Fruit fly (Drosophila melanogaster) whole organism, embryonic: ENCODE data around the gene CG9674.

Experiments used
- Asciz ChIP-seq: fragments of 200-800 bp; sonication (Bioruptor generic); optimal IDR thresholded peaks from 2 replicates; lab custom pipeline; 2017; ENCODE audit warnings: missing biosample characterization, mild to moderate bottlenecking, missing genetic modification characterization, missing genetic modification reagents
- Bdp1 ChIP-seq: fragments of 200-800 bp; sonication (Bioruptor generic); optimal IDR thresholded peaks from 3 replicates; lab custom pipeline; 2016; ENCODE audit warnings: missing biosample characterization, missing genetic modification characterization
- CG10462 ChIP-seq: fragments of 200-800 bp; sonication (Bioruptor generic); optimal IDR thresholded peaks from 2 replicates; lab custom pipeline; 2016; ENCODE audit warnings: missing biosample characterization, missing genetic modification characterization
- CG10654 ChIP-seq: fragments of 200-800 bp; sonication (Bioruptor generic); optimal IDR thresholded peaks from 2 replicates; lab custom pipeline; 2016; ENCODE audit warnings: missing biosample characterization, missing genetic modification characterization
- CG11723 ChIP-seq: fragments of 200-800 bp; sonication (Bioruptor generic); optimal IDR thresholded peaks from 2 replicates; lab custom pipeline; 2017; ENCODE audit warnings: missing biosample characterization, mild to moderate bottlenecking, missing genetic modification characterization
- CG12391 ChIP-seq: fragments of 200-800 bp; sonication (Bioruptor generic); optimal IDR thresholded peaks from 3 replicates; lab custom pipeline; 2018; ENCODE audit warnings: missing biosample characterization, mild to moderate bottlenecking, missing genetic modification characterization, moderate library complexity
- CG15601 ChIP-seq: fragments of 200-800 bp; sonication (Bioruptor generic); optimal IDR thresholded peaks from 3 replicates; lab custom pipeline; 2019; ENCODE audit warnings: missing biosample characterization, mild to moderate bottlenecking, missing genetic modification characterization, moderate library complexity
- CG16779 ChIP-seq: fragments of 200-800 bp; sonication (Bioruptor generic); IDR thresholded peaks from 2 replicates; pipeline ENCODE4 v1.3.6; 2022; ENCODE audit warnings: missing biosample characterization, missing genetic modification characterization
- CG16813 ChIP-seq: fragments of 200-800 bp; sonication (Bioruptor generic); IDR thresholded peaks from 3 replicates; pipeline ENCODE4 v1.3.6; 2022; ENCODE audit warnings: missing biosample characterization, missing genetic modification characterization; ENCODE audit not compliant: partially characterized antibody
- CG18599 ChIP-seq: fragments of 200-800 bp; sonication (Bioruptor generic); optimal IDR thresholded peaks from 3 replicates; lab custom pipeline; 2017; ENCODE audit warnings: missing biosample characterization, missing genetic modification characterization, mild to moderate bottlenecking, moderate library complexity, missing genetic modification reagents
- CG2202 ChIP-seq: fragments of 200-800 bp; sonication (Bioruptor generic); optimal IDR thresholded peaks from 2 replicates; lab custom pipeline; 2018; ENCODE audit warnings: missing biosample characterization, mild to moderate bottlenecking, missing genetic modification characterization
- CG31388 ChIP-seq: fragments of 200-800 bp; sonication (Bioruptor generic); optimal IDR thresholded peaks from 2 replicates; lab custom pipeline; 2016; ENCODE audit warnings: missing biosample characterization, missing genetic modification characterization
- CG34376 ChIP-seq: fragments of 200-800 bp; sonication (Bioruptor generic); optimal IDR thresholded peaks from 2 replicates; lab custom pipeline; 2018; ENCODE audit warnings: missing biosample characterization, mild to moderate bottlenecking, missing genetic modification characterization
- CG34422 ChIP-seq: fragments of 200-800 bp; sonication (Bioruptor generic); IDR thresholded peaks from 3 replicates; pipeline ENCODE4 v1.3.6; 2022; ENCODE audit warnings: missing biosample characterization, missing genetic modification characterization
- CG3847 ChIP-seq: fragments of 200-800 bp; sonication (Bioruptor generic); IDR thresholded peaks from 2 replicates; pipeline ENCODE4 v1.3.6; 2022; ENCODE audit warnings: missing biosample characterization, missing genetic modification characterization
- CG42726 ChIP-seq: fragments of 200-800 bp; sonication (Bioruptor generic); IDR thresholded peaks from 2 replicates; pipeline ENCODE4 v1.3.6; 2022; ENCODE audit warnings: missing biosample characterization, missing genetic modification characterization; ENCODE audit not compliant: partially characterized antibody
- CG4404 ChIP-seq: fragments of 200-800 bp; sonication (Bioruptor generic); IDR thresholded peaks from 2 replicates; pipeline ENCODE4 v1.3.6; 2022; ENCODE audit warnings: missing biosample characterization, missing genetic modification characterization
- CG4617 ChIP-seq: fragments of 200-800 bp; sonication (Bioruptor generic); optimal IDR thresholded peaks from 3 replicates; lab custom pipeline; 2016; ENCODE audit warnings: missing biosample characterization, missing genetic modification characterization, borderline replicate concordance
- CG4707 ChIP-seq: fragments of 200-800 bp; sonication (Bioruptor generic); optimal IDR thresholded peaks from 2 replicates; lab custom pipeline; 2018; ENCODE audit warnings: missing biosample characterization, mild to moderate bottlenecking, missing genetic modification characterization, moderate library complexity
- CG6272 ChIP-seq: fragments of 200-800 bp; sonication (Bioruptor generic); IDR thresholded peaks from 2 replicates; pipeline ENCODE4 v1.3.6; 2022; ENCODE audit warnings: missing biosample characterization, missing genetic modification characterization
- CG6813 ChIP-seq: fragments of 200-800 bp; sonication (Bioruptor generic); optimal IDR thresholded peaks from 2 replicates; lab custom pipeline; 2017; ENCODE audit warnings: missing biosample characterization, missing genetic modification characterization, mild to moderate bottlenecking, moderate library complexity, missing genetic modification reagents
- CG6854 ChIP-seq: fragments of 200-800 bp; sonication (Bioruptor generic); optimal IDR thresholded peaks from 3 replicates; lab custom pipeline; 2017; ENCODE audit warnings: missing biosample characterization, mild to moderate bottlenecking, missing genetic modification characterization
- CG8478 ChIP-seq: fragments of >200 bp; optimal IDR thresholded peaks from 2 replicates; lab custom pipeline; 2018
- CG8765 ChIP-seq: fragments of 200-800 bp; sonication (Bioruptor generic); IDR thresholded peaks from 2 replicates; pipeline ENCODE4 v1.3.6; 2022; ENCODE audit warnings: missing biosample characterization, missing genetic modification characterization
- CG9215 ChIP-seq: fragments of 200-800 bp; sonication (Bioruptor generic); IDR thresholded peaks from 2 replicates; pipeline ENCODE4 v1.3.6; 2022; ENCODE audit warnings: missing biosample characterization, missing genetic modification characterization
- CG9932 ChIP-seq: fragments of 200-800 bp; sonication (Bioruptor generic); IDR thresholded peaks from 2 replicates; pipeline ENCODE4 v1.3.6; 2022; ENCODE audit warnings: missing biosample characterization, missing genetic modification characterization
- Dp ChIP-seq: fragments of 200-800 bp; sonication (Bioruptor generic); optimal IDR thresholded peaks from 2 replicates; lab custom pipeline; 2018; ENCODE audit warnings: missing biosample characterization, mild to moderate bottlenecking, missing genetic modification characterization, moderate library complexity
- E2f1 ChIP-seq: fragments of 200-800 bp; sonication (Bioruptor generic); IDR thresholded peaks from 2 replicates; pipeline ENCODE4 v1.3.6; 2022; ENCODE audit warnings: missing biosample characterization, missing genetic modification characterization
- GATAe ChIP-seq: fragments of 200-800 bp; sonication (Bioruptor generic); conservative IDR thresholded peaks from 2 replicates; pipeline ENCODE4 v1.3.6; 2022; ENCODE audit warnings: missing biosample characterization, missing genetic modification characterization
- Hmx ChIP-seq: fragments of 200-800 bp; sonication (Bioruptor generic); optimal IDR thresholded peaks from 2 replicates; lab custom pipeline; 2016; ENCODE audit warnings: missing biosample characterization, missing genetic modification characterization
- Hr3 ChIP-seq: fragments of 200-800 bp; sonication (Bioruptor generic); optimal IDR thresholded peaks from 3 replicates; lab custom pipeline; 2016; ENCODE audit warnings: missing biosample characterization, missing genetic modification characterization
- MBD-R2 ChIP-seq: fragments of 200-800 bp; sonication (Bioruptor generic); IDR thresholded peaks from 2 replicates; pipeline ENCODE4 v1.3.6; 2022; ENCODE audit warnings: missing biosample characterization, missing genetic modification characterization
- Meics ChIP-seq: fragments of 200-800 bp; sonication (Bioruptor generic); optimal IDR thresholded peaks from 2 replicates; lab custom pipeline; 2017; ENCODE audit warnings: missing biosample characterization, mild to moderate bottlenecking, missing genetic modification characterization
- Rfx ChIP-seq: fragments of 200-800 bp; sonication (Bioruptor generic); IDR thresholded peaks from 2 replicates; pipeline ENCODE4 v1.3.6; 2022; ENCODE audit warnings: missing biosample characterization, missing genetic modification characterization
- Sry-β ChIP-seq: fragments of 200-800 bp; sonication (Bioruptor generic); optimal IDR thresholded peaks from 2 replicates; lab custom pipeline; 2018; ENCODE audit warnings: missing biosample characterization, mild to moderate bottlenecking, missing genetic modification characterization, moderate library complexity
- ase ChIP-seq: fragments of 200-800 bp; sonication (Bioruptor generic); IDR thresholded peaks from 3 replicates; pipeline ENCODE4 v1.3.6; 2022; ENCODE audit warnings: missing biosample characterization, missing genetic modification characterization
- ash1 ChIP-seq: fragments of 200-800 bp; sonication (Bioruptor generic); optimal IDR thresholded peaks from 2 replicates; lab custom pipeline; 2018; ENCODE audit warnings: missing biosample characterization, mild to moderate bottlenecking, missing genetic modification characterization
- ato ChIP-seq: fragments of 200-800 bp; sonication (Bioruptor generic); IDR thresholded peaks from 2 replicates; pipeline ENCODE4 v1.3.6; 2022; ENCODE audit warnings: missing biosample characterization, missing genetic modification characterization; ENCODE audit not compliant: partially characterized antibody
- chif ChIP-seq, 2 experiments: fragments of 200-800 bp; sonication (Bioruptor generic); optimal IDR thresholded peaks; 3 replicates each; lab custom pipeline; 2016; ENCODE audit warnings: missing biosample characterization in 2 of 2, missing genetic modification characterization in 2 of 2
- chinmo ChIP-seq: fragments of 200-800 bp; sonication (Bioruptor generic); IDR thresholded peaks from 4 replicates; pipeline ENCODE4 v1.3.6; 2022; ENCODE audit warnings: missing biosample characterization, missing genetic modification characterization; ENCODE audit not compliant: partially characterized antibody
- dpn ChIP-seq, 2 experiments: fragments of 200-800 bp; sonication (Bioruptor generic); optimal IDR thresholded peaks; 3 replicates each; lab custom pipeline; 2016; ENCODE audit warnings: missing biosample characterization in 2 of 2, missing genetic modification characterization in 2 of 2
- eve ChIP-seq, 2 experiments: fragments of >200 bp; optimal IDR thresholded peaks; 2 replicates each; lab custom pipeline; 2017; ENCODE audit warnings: missing biosample characterization in 2 of 2, missing genetic modification characterization in 2 of 2
- insv ChIP-seq, 2 experiments: fragments of 200-800 bp; sonication (Bioruptor generic); optimal IDR thresholded peaks; 3 replicates each; lab custom pipeline; 2016 to 2018; ENCODE audit warnings: missing biosample characterization in 2 of 2, missing genetic modification characterization in 2 of 2
- klu ChIP-seq: fragments of 200-800 bp; sonication (Bioruptor generic); IDR thresholded peaks from 2 replicates; pipeline ENCODE4 v1.3.6; 2022; ENCODE audit warnings: missing biosample characterization, missing genetic modification characterization
- lab ChIP-seq: fragments of 200-800 bp; sonication (Bioruptor generic); optimal IDR thresholded peaks from 3 replicates; lab custom pipeline; 2017; ENCODE audit warnings: missing biosample characterization, missing genetic modification characterization, mild to moderate bottlenecking, moderate library complexity, missing genetic modification reagents
- lola ChIP-seq, 3 experiments: fragments of >200 bp in 2 of 3; fragments of 200-800 bp in 1 of 3; sonication (Bioruptor generic) in 1 of 3; optimal IDR thresholded peaks; 2 replicates each; lab custom pipeline; 2017 to 2019; ENCODE audit warnings: missing biosample characterization in 3 of 3, missing genetic modification characterization in 3 of 3, mild to moderate bottlenecking in 1 of 3, moderate library complexity in 1 of 3
- nau ChIP-seq: fragments of 200-800 bp; sonication (Bioruptor generic); optimal IDR thresholded peaks from 3 replicates; lab custom pipeline; 2017; ENCODE audit warnings: missing biosample characterization, mild to moderate bottlenecking, missing genetic modification characterization, missing genetic modification reagents
- otp ChIP-seq: fragments of 200-800 bp; sonication (Bioruptor generic); IDR thresholded peaks from 3 replicates; pipeline ENCODE4, ENCODE4 v1.3.6; 2022; ENCODE audit warnings: missing biosample characterization, missing genetic modification characterization
- pfk ChIP-seq: fragments of 200-800 bp; sonication (Bioruptor generic); optimal IDR thresholded peaks from 2 replicates; lab custom pipeline; 2018; ENCODE audit warnings: missing biosample characterization, mild to moderate bottlenecking, missing genetic modification characterization, moderate library complexity
- run ChIP-seq: fragments of 200-800 bp; sonication (Bioruptor generic); optimal IDR thresholded peaks from 3 replicates; lab custom pipeline; 2018; ENCODE audit warnings: missing biosample characterization, mild to moderate bottlenecking, missing genetic modification characterization
- tap ChIP-seq: fragments of 200-800 bp; optimal IDR thresholded peaks from 3 replicates; lab custom pipeline; 2019; ENCODE audit warnings: missing biosample characterization, mild to moderate bottlenecking, missing genetic modification characterization, moderate library complexity

Gene CG9674

dm6 chr3L:16808139-16808538 lies 608 bp upstream of the CG9674 start (continued):
- TF ChIP-seq CG6854 (GFP tag; lab: Kevin White, UChicago) (no peak), CG2202 (tag; lab: Kevin White, UChicago) (no peak), Rfx (peak; percentile 55), CG4707 (no peak), CG10654 (GFP tag; lab: Kevin White, UChicago) (no peak), pfk (GFP tag; lab: Kevin White, UChicago) (no peak), MBD-R2 (GFP tag; lab: Robert Waterston, UW) (peak; percentile 90), ato (GFP tag; lab: Robert Waterston, UW) (no peak), Sry-β (GFP tag; lab: Kevin White, UChicago) (no peak), E2f1 (GFP tag; lab: Robert Waterston, UW) (no peak), otp (GFP tag; lab: Robert Waterston, UW) (no peak), CG11723 (GFP tag; lab: Kevin White, UChicago) (no peak), CG34422 (GFP tag; lab: Robert Waterston, UW) (peak; percentile 78; the same call in 1 of the 3 replicates), CG4617 (GFP tag; lab: Kevin White, UChicago) (peak; percentile 68), CG16813 (GFP tag; lab: Robert Waterston, UW) (0 out of 3 replicates have a peak, but pooled peaks have one; percentile 35), Hr3 (GFP tag; lab: Kevin White, UChicago) (no peak), CG42726 (GFP tag; lab: Robert Waterston, UW) (peak; percentile 66), CG18599 (GFP tag; lab: Kevin White, UChicago) (no peak), CG16779 (GFP tag; lab: Robert Waterston, UW) (no peak), ase (no peak), eve (GFP tag; optimal IDR thresholded peaks at IDR 0.05; lab: Kevin White, UChicago) (no peak), lab (GFP tag; lab: Kevin White, UChicago) (no peak), Meics (GFP tag; lab: Kevin White, UChicago) (no peak), Asciz (GFP tag; lab: Kevin White, UChicago) (no peak), CG6272 (GFP tag; lab: Robert Waterston, UW) (no peak), CG12391 (peak; percentile 41), CG3847 (peak; percentile 45; the same call in 1 of the 2 replicates), CG9932 (GFP tag; lab: Robert Waterston, UW) (peak; percentile 51; the same call in 1 of the 2 replicates), nau (GFP tag; lab: Kevin White, UChicago) (no peak), CG10462 (peak; percentile 99), chinmo (GFP tag; lab: Robert Waterston, UW) (no peak), CG4404 (GFP tag; lab: Robert Waterston, UW) (no peak), insv (GFP tag; optimal IDR thresholded peaks at IDR 0.05; lab: Kevin White, UChicago) (peak in 1 of 2 experiments; percentile 4), Bdp1 (GFP tag; lab: Kevin White, UChicago) (no peak), CG9215 (GFP tag; lab: Robert Waterston, UW) (no peak), CG6813 (GFP tag; lab: Kevin White, UChicago) (no peak), CG31388 (GFP tag; lab: Kevin White, UChicago) (no peak), run (tag; lab: Kevin White, UChicago) (no peak), chif (GFP tag; optimal IDR thresholded peaks at IDR 0.05; lab: Kevin White, UChicago) (peak in 1 of 2 experiments; percentile 32), GATAe (GFP tag; lab: Robert Waterston, UW) (peak; percentile 44; the same call in 1 of the 2 replicates), Dp (GFP tag; lab: Kevin White, UChicago) (peak; percentile 76), Hmx (no peak), dpn (GFP tag; optimal IDR thresholded peaks at IDR 0.05; lab: Kevin White, UChicago) (peak; percentile 10 to 18), CG8765 (GFP tag; lab: Robert Waterston, UW) (no peak), CG15601 (tag; lab: Kevin White, UChicago) (peak; percentile 6), ash1 (GFP tag; lab: Kevin White, UChicago) (no peak), CG34376 (no peak), CG8478 (no peak), tap (tag; lab: Kevin White, UChicago) (no peak), lola (GFP tag; optimal IDR thresholded peaks at IDR 0.05; lab: Kevin White, UChicago) (peak in 1 of 3 experiments; percentile 3), klu (GFP tag; lab: Robert Waterston, UW) (no peak)
